Fruit fly (Drosophila melanogaster): ENCODE measurements around the gene CG6576.

The CG6576 gene

dm6 chr3L:8719990-8720559, 35.7 kb upstream of the CG6576 start, which contains the start of gene SrpRbeta (continued):
- peak; percentile 28 for TF ChIP-seq CG7987 (GFP tag; optimal IDR thresholded peaks at IDR 0.05)
- no peak for TF ChIP-seq prd (optimal IDR thresholded peaks at IDR 0.05)
- TF ChIP-seq prd (GFP tag; IDR thresholded peaks at IDR 0.05): no peak
- peak; percentile 23 for TF ChIP-seq Ets97D (GFP tag; optimal IDR thresholded peaks at IDR 0.05)
- TF ChIP-seq Dip3 (GFP tag; optimal IDR thresholded peaks at IDR 0.05): peak; percentile 22
- TF ChIP-seq Fer2 (tag; optimal IDR thresholded peaks at IDR 0.05): no peak
- TF ChIP-seq CG17612 (GFP tag; IDR thresholded peaks at IDR 0.05): no peak
- no peak for TF ChIP-seq Hr78 (GFP tag; optimal IDR thresholded peaks at IDR 0.05)
- TF ChIP-seq so (GFP tag; IDR thresholded peaks at IDR 0.05): 0 out of 3 replicates have a peak, but pooled peaks have one; percentile 52
- TF ChIP-seq CG8388 (GFP tag; optimal IDR thresholded peaks at IDR 0.05): no peak
- no peak for TF ChIP-seq CG14860 (GFP tag; IDR thresholded peaks at IDR 0.05; ENCODE audit: partially characterized antibody)
- TF ChIP-seq dmrt99B (tag; optimal IDR thresholded peaks at IDR 0.05): no peak
- no peak for TF ChIP-seq row (GFP tag; IDR thresholded peaks at IDR 0.05)
- TF ChIP-seq CG12236 (GFP tag; optimal IDR thresholded peaks at IDR 0.05): no peak
- TF ChIP-seq sens (GFP tag): no peak
- no peak for TF ChIP-seq lmd (GFP tag; IDR thresholded peaks at IDR 0.05)
- TF ChIP-seq pfk (GFP tag; optimal IDR thresholded peaks at IDR 0.05): no peak
- no peak for TF ChIP-seq CG18476 (GFP tag; optimal IDR thresholded peaks at IDR 0.05)
- no peak for TF ChIP-seq danr (GFP tag; IDR thresholded peaks at IDR 0.05)
- no peak for TF ChIP-seq CG7839 (tag; optimal IDR thresholded peaks at IDR 0.05)
- TF ChIP-seq lilli (GFP tag; optimal IDR thresholded peaks at IDR 0.05): peak; percentile 40
- TF ChIP-seq YL-1 (GFP tag; optimal IDR thresholded peaks at IDR 0.05): peak; percentile 87
- TF ChIP-seq sr (GFP tag; IDR thresholded peaks at IDR 0.05): no peak
- no peak for TF ChIP-seq CG17361 (GFP tag; IDR thresholded peaks at IDR 0.05)
- TF ChIP-seq CG6254 (GFP tag; optimal IDR thresholded peaks at IDR 0.05): no peak
- no peak for TF ChIP-seq lola (GFP tag; optimal IDR thresholded peaks at IDR 0.05)
- TF ChIP-seq CHES-1-like (GFP tag; optimal IDR thresholded peaks at IDR 0.05): peak; percentile 25
- TF ChIP-seq peb (GFP tag; IDR thresholded peaks at IDR 0.05): no peak
- peak; percentile 17; the same call in 1 of the 2 replicates for TF ChIP-seq CG11247 (GFP tag; IDR thresholded peaks at IDR 0.05)
- peak; percentile 42; the same call in 1 of the 2 replicates for TF ChIP-seq vvl (GFP tag; IDR thresholded peaks at IDR 0.05)
- no peak for TF ChIP-seq pho (GFP tag; optimal IDR thresholded peaks at IDR 0.05)
- TF ChIP-seq CG3163 (GFP tag; optimal IDR thresholded peaks at IDR 0.05): no peak
- TF ChIP-seq CG12155 (GFP tag; optimal IDR thresholded peaks at IDR 0.05): peak; percentile 28
- peak; percentile 4 for TF ChIP-seq repo (GFP tag; optimal IDR thresholded peaks at IDR 0.05)
- no peak for TF ChIP-seq CG16863 (GFP tag; optimal IDR thresholded peaks at IDR 0.05)
- no peak for TF ChIP-seq tin (GFP tag; optimal IDR thresholded peaks at IDR 0.05)
- no peak for TF ChIP-seq Fer3 (tag; optimal IDR thresholded peaks at IDR 0.05)
- TF ChIP-seq CG12219 (GFP tag; optimal IDR thresholded peaks at IDR 0.05): no peak
- TF ChIP-seq amos (GFP tag; IDR thresholded peaks at IDR 0.05; ENCODE audit: partially characterized antibody): peak; percentile 7; the same call in 1 of the 2 replicates
- TF ChIP-seq sens-2 (GFP tag; IDR thresholded peaks at IDR 0.05): no peak
- peak; percentile 99 for TF ChIP-seq MESR4 (GFP tag; optimal IDR thresholded peaks at IDR 0.05)
- no peak for TF ChIP-seq CG6689 (GFP tag; IDR thresholded peaks at IDR 0.05)
- peak; percentile 23 for TF ChIP-seq Antp (GFP tag; optimal IDR thresholded peaks at IDR 0.05)
- peak in 1 of 2 experiments; percentile 29 for TF ChIP-seq crp (GFP tag; optimal IDR thresholded peaks at IDR 0.05)
- no peak for TF ChIP-seq Deaf1 (tag; optimal IDR thresholded peaks at IDR 0.05)
- no peak for TF ChIP-seq sqz (GFP tag; optimal IDR thresholded peaks at IDR 0.05)
- TF ChIP-seq CG9797 (GFP tag; optimal IDR thresholded peaks at IDR 0.05): no peak
- no peak for TF ChIP-seq CG32772 (GFP tag; IDR thresholded peaks at IDR 0.05)
- no peak for TF ChIP-seq Mrtf (GFP tag; IDR thresholded peaks at IDR 0.05)
- no peak for TF ChIP-seq CG1233 (GFP tag; optimal IDR thresholded peaks at IDR 0.05)
- no peak for TF ChIP-seq zen (tag; optimal IDR thresholded peaks at IDR 0.05)
